Worm (Caenorhabditis elegans): Measurements from ENCODE around the gene C09G1.4.

- no peak for TF ChIP-seq skn-1 (tag; optimal IDR thresholded peaks at IDR 0.05)
- TF ChIP-seq snpc-4 (tag; optimal IDR thresholded peaks at IDR 0.05) = no peak
- TF ChIP-seq zag-1 (tag; optimal IDR thresholded peaks at IDR 0.05) = no peak
- TF ChIP-seq lin-11 (tag; optimal IDR thresholded peaks at IDR 0.05) = no peak
- TF ChIP-seq fos-1 (tag; optimal IDR thresholded peaks at IDR 0.05) = no peak
- TF ChIP-seq elt-3 (tag; optimal IDR thresholded peaks at IDR 0.05) = no peak
- no peak for TF ChIP-seq dmd-4 (tag; optimal IDR thresholded peaks at IDR 0.05)
- TF ChIP-seq mdl-1 (tag; optimal IDR thresholded peaks at IDR 0.05) = no peak
- TF ChIP-seq ceh-16 (tag; optimal IDR thresholded peaks at IDR 0.05) = no peak
- no peak for TF ChIP-seq nhr-10 (tag; optimal IDR thresholded peaks at IDR 0.05)
- no peak for TF ChIP-seq nhr-237 (tag; optimal IDR thresholded peaks at IDR 0.05)
- no peak for TF ChIP-seq egl-27 (tag; optimal IDR thresholded peaks at IDR 0.05)
- no peak for TF ChIP-seq F13H6.1 (tag; optimal IDR thresholded peaks at IDR 0.05)
These were observed 60.6 kb downstream of the C09G1.4 start for ce11 chrX:15945806-15946205.
